Worm (Caenorhabditis elegans) whole organism, mixed stage, embryonic: ENCODE data around the gene str-176.

Experiments
- elt-1 ChIP-seq: sonication (generic microtip); optimal IDR thresholded peaks from 2 replicates; lab custom pipeline; 2017; ENCODE audit warnings: missing genetic modification characterization, mild to moderate bottlenecking, missing compliant biosample characterization, antibody characterized with exemption, moderate library complexity, borderline replicate concordance; ENCODE audit not compliant: insufficient read depth
- lin-13 ChIP-seq: fragments of 150-350 bp; optimal IDR thresholded peaks from 2 replicates; lab custom pipeline; 2014; ENCODE audit warnings: missing biosample characterization, missing genetic modification characterization
- lsy-2 ChIP-seq: fragments of 150-350 bp; optimal IDR thresholded peaks from 2 replicates; lab custom pipeline; 2014; ENCODE audit warnings: missing biosample characterization, missing genetic modification characterization
- nhr-237 ChIP-seq: fragments of 150-350 bp; optimal IDR thresholded peaks from 2 replicates; lab custom pipeline; 2014; ENCODE audit warnings: missing biosample characterization, missing genetic modification characterization
- pha-4 ChIP-seq: fragments of 150-350 bp; optimal IDR thresholded peaks from 2 replicates; lab custom pipeline; 2018; ENCODE audit warnings: missing biosample characterization, missing genetic modification reagents, missing genetic modification characterization
- snpc-4 ChIP-seq: fragments of 150-350 bp; optimal IDR thresholded peaks from 2 replicates; lab custom pipeline; 2014; ENCODE audit warnings: missing biosample characterization, missing genetic modification characterization
- unc-62 ChIP-seq: fragments of 150-350 bp; optimal IDR thresholded peaks from 2 replicates; lab custom pipeline; 2014; ENCODE audit warnings: missing biosample characterization, missing genetic modification reagents, missing genetic modification characterization
- ztf-11 ChIP-seq: fragments of 150-350 bp; optimal IDR thresholded peaks from 2 replicates; lab custom pipeline; 2014; ENCODE audit warnings: missing biosample characterization, missing genetic modification characterization

- TF ChIP-seq snpc-4 (tag; lab: Kevin White, UChicago) = no peak
- TF ChIP-seq lsy-2 (tag; lab: Kevin White, UChicago) = no peak
- no peak for TF ChIP-seq pha-4 (tag; lab: Kevin White, UChicago)
- no peak for TF ChIP-seq elt-1 (tag; lab: Kevin White, UChicago)
- TF ChIP-seq nhr-237 (tag; lab: Kevin White, UChicago) = no peak
- TF ChIP-seq unc-62 (GFP tag; lab: Kevin White, UChicago) = no peak
- no peak for TF ChIP-seq ztf-11 (tag; lab: Kevin White, UChicago)
- no peak for TF ChIP-seq lin-13
Observed at ce11 chrIV:8420961-8421360, 42.7 kb downstream of the str-176 start, which contains the start of gene M116.5.
